Fruit fly (Drosophila melanogaster): Measurements from ENCODE around the gene Pcp.

Pcp gene

dm6 chr2L:7039342-7039684, 17.8 kb downstream of the Pcp start (continued):
- peak; percentile 31; the same call in 1 of the 3 replicates for TF ChIP-seq Dbx (GFP tag; IDR thresholded peaks at IDR 0.05)
- peak; percentile 59 for TF ChIP-seq CG31441 (GFP tag; IDR thresholded peaks at IDR 0.05)
- TF ChIP-seq CG32767 (GFP tag; IDR thresholded peaks at IDR 0.05): peak; percentile 42; the same call in 1 of the 2 replicates
- TF ChIP-seq CG7556 (GFP tag; optimal IDR thresholded peaks at IDR 0.05): peak; percentile 56
- peak; percentile 64 for TF ChIP-seq zfh2 (GFP tag; optimal IDR thresholded peaks at IDR 0.05)
- no peak for TF ChIP-seq CkIIα-i1 (GFP tag; IDR thresholded peaks at IDR 0.05)
- no peak for TF ChIP-seq CG2889 (GFP tag; IDR thresholded peaks at IDR 0.05)
- TF ChIP-seq CG10267 (tag; optimal IDR thresholded peaks at IDR 0.05): peak; percentile 31
- peak; percentile 2 for TF ChIP-seq eyg (GFP tag; optimal IDR thresholded peaks at IDR 0.05)
- peak; percentile 79 for TF ChIP-seq gem (tag; optimal IDR thresholded peaks at IDR 0.05)
- no peak; the same call in 1 of the 2 replicates for TF ChIP-seq Atf6 (GFP tag; IDR thresholded peaks at IDR 0.05)
- peak; percentile 15 for TF ChIP-seq dm (GFP tag; optimal IDR thresholded peaks at IDR 0.05)
- TF ChIP-seq prd (optimal IDR thresholded peaks at IDR 0.05): no peak
- peak; percentile 76 for TF ChIP-seq prd (GFP tag; IDR thresholded peaks at IDR 0.05)
- no peak for TF ChIP-seq pita (GFP tag; optimal IDR thresholded peaks at IDR 0.05)
- TF ChIP-seq Hsf (GFP tag; optimal IDR thresholded peaks at IDR 0.05): peak; percentile 42
- no peak for TF ChIP-seq CG10543 (GFP tag; optimal IDR thresholded peaks at IDR 0.05)
- TF ChIP-seq B-H2 (GFP tag; optimal IDR thresholded peaks at IDR 0.05): no peak
- TF ChIP-seq CG18599 (GFP tag; optimal IDR thresholded peaks at IDR 0.05): peak; percentile 52
- peak; percentile 48; the same call in 1 of the 3 replicates for TF ChIP-seq B-H1 (GFP tag; IDR thresholded peaks at IDR 0.05)
- peak; percentile 60; the same call in 1 of the 2 replicates for TF ChIP-seq sob (GFP tag; IDR thresholded peaks at IDR 0.05)
- TF ChIP-seq zf30C (GFP tag; optimal IDR thresholded peaks at IDR 0.05): peak; percentile 67
- peak; percentile 39 for TF ChIP-seq CG17829 (tag; optimal IDR thresholded peaks at IDR 0.05)
- no peak for TF ChIP-seq cas (GFP tag; IDR thresholded peaks at IDR 0.05)
- TF ChIP-seq hkb (optimal IDR thresholded peaks at IDR 0.05): no peak
- TF ChIP-seq hkb (GFP tag; IDR thresholded peaks at IDR 0.05): peak; percentile 74
- 0 out of 2 replicates have a peak, but pooled peaks have one; percentile 4 for TF ChIP-seq Poxn (GFP tag; IDR thresholded peaks at IDR 0.05)
- TF ChIP-seq CG18011 (GFP tag; optimal IDR thresholded peaks at IDR 0.05): peak; percentile 29
- TF ChIP-seq Bgb (GFP tag; IDR thresholded peaks at IDR 0.05; ENCODE audit: partially characterized antibody): no peak
- TF ChIP-seq CG10979 (tag; optimal IDR thresholded peaks at IDR 0.05): peak; percentile 42
- peak; percentile 23 for TF ChIP-seq CG15011 (GFP tag; optimal IDR thresholded peaks at IDR 0.05)
- no peak for TF ChIP-seq CG10274 (GFP tag; optimal IDR thresholded peaks at IDR 0.05)
- TF ChIP-seq CG13287 (GFP tag; IDR thresholded peaks at IDR 0.05; ENCODE audit: partially characterized antibody): no peak
- TF ChIP-seq Atf-2 (GFP tag; optimal IDR thresholded peaks at IDR 0.05): peak; percentile 46
- peak; percentile 49; the same call in 1 of the 2 replicates for TF ChIP-seq seq (GFP tag; IDR thresholded peaks at IDR 0.05)
- no peak for TF ChIP-seq salm (tag; optimal IDR thresholded peaks at IDR 0.05)
- peak; percentile 43 for TF ChIP-seq Fer3 (tag; optimal IDR thresholded peaks at IDR 0.05)
- TF ChIP-seq Jarid2 (GFP tag; optimal IDR thresholded peaks at IDR 0.05): no peak
- TF ChIP-seq so (GFP tag; IDR thresholded peaks at IDR 0.05): peak; percentile 65; the same call in 1 of the 3 replicates
- peak; percentile 69 for TF ChIP-seq chn (GFP tag; optimal IDR thresholded peaks at IDR 0.05)
- TF ChIP-seq CG3163 (GFP tag; optimal IDR thresholded peaks at IDR 0.05): no peak
- TF ChIP-seq stc (GFP tag; IDR thresholded peaks at IDR 0.05): peak; percentile 43; the same call in 1 of the 2 replicates
- TF ChIP-seq gfzf (GFP tag; optimal IDR thresholded peaks at IDR 0.05): no peak
- no peak for TF ChIP-seq CG6175 (GFP tag; IDR thresholded peaks at IDR 0.05)
- peak; percentile 79 for TF ChIP-seq tio (GFP tag; optimal IDR thresholded peaks at IDR 0.05)
- TF ChIP-seq unpg (GFP tag; optimal IDR thresholded peaks at IDR 0.05): peak; percentile 30
- TF ChIP-seq insv (GFP tag; optimal IDR thresholded peaks at IDR 0.05): no peak
- peak; percentile 50 for TF ChIP-seq CG2116 (GFP tag; optimal IDR thresholded peaks at IDR 0.05)
- peak; percentile 42 for TF ChIP-seq CG12299 (tag; optimal IDR thresholded peaks at IDR 0.05)
- no peak for TF ChIP-seq pros (GFP tag; optimal IDR thresholded peaks at IDR 0.05)
- peak; percentile 73 for TF ChIP-seq CG30403 (GFP tag; optimal IDR thresholded peaks at IDR 0.05)
- TF ChIP-seq CG18619 (GFP tag; optimal IDR thresholded peaks at IDR 0.05): peak; percentile 26
